Worm (Caenorhabditis elegans) whole organism, midembryonic: ENCODE data around the gene emb-4.

Source experiments
- med-1 ChIP-seq: sonication (generic microtip); optimal IDR thresholded peaks from 2 replicates; lab custom pipeline; 2017; ENCODE audit warnings: missing genetic modification characterization, mild to moderate bottlenecking, missing compliant biosample characterization, antibody characterized with exemption, missing genetic modification reagents; ENCODE audit not compliant: insufficient read depth
- ztf-29 ChIP-seq: fragments of 200-800 bp; sonication (Bioruptor generic); IDR thresholded peaks from 2 replicates; pipeline ENCODE4 v1.3.6; 2022; ENCODE audit warnings: missing genetic modification reagents, missing genetic modification characterization, missing compliant biosample characterization

DNA sequence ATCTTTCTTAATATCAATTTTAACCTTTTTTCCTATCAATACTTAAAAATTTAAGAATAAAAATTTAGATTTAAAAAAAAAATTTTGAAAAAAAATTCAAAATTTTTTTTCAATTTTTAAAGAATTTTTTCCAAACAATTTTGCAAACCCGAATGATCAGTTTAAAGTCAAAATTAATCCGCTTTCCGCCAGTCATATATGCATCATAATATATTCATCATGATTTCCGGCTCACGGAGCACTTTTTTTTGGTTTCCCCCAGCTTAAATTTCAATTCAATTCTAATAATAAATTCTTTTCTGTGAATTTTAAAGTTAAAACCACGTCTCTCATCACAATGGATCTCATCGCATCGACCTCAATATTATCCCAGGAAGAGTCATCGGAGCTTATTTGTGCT is 48.3 kb downstream of the emb-4 start, which contains the start of gene nhr-230:
- no peak for TF ChIP-seq med-1 (GFP tag; lab: Kevin White, UChicago)
- no peak for TF ChIP-seq ztf-29 (GFP tag; lab: Robert Waterston, UW)
